Fruit fly (Drosophila melanogaster): ENCODE measurements around the gene CG13994.

DNA sequence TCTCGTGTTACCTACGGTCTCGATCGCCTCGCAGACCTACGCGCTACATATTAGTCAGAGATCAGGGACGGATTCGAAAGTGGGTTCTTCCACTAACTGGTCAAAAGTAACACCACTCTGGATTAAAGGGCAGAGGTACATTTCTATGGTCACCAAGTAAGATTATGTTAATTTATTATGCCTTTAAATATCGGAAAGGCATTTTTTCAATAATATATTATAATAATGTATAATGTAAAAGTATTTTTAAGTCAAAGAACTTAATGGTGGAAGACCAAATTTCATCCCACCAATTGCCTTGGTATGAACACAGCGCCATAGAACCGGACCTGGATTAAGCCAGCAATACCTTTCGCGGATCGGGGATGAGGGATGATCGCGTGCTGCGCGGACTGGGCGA, 40.0 kb upstream of the CG13994 start:
- TF ChIP-seq CG8478 (optimal IDR thresholded peaks at IDR 0.05), result no peak
- no peak for TF ChIP-seq CTCF (optimal IDR thresholded peaks at IDR 0.05)

Measured in S2 (cell line).